Worm (Caenorhabditis elegans): ENCODE results near the gene rev-1.

The rev-1 gene

ce11 chrII:7870632-7871031 is 29.8 kb upstream of the rev-1 start (continued):
- TF ChIP-seq ceh-100 (GFP tag; IDR thresholded peaks at IDR 0.05) (peak; percentile 49; the same call in 1 of the 2 replicates), nhr-80 (tag; optimal IDR thresholded peaks at IDR 0.05) (no peak), F57A8.1 (GFP tag; optimal IDR thresholded peaks at IDR 0.05) (no peak), K12H6.12 (tag; optimal IDR thresholded peaks at IDR 0.05) (peak; percentile 31), unc-62 (GFP tag; optimal IDR thresholded peaks at IDR 0.05) (no peak), madf-6 (GFP tag; IDR thresholded peaks at IDR 0.05) (peak; percentile 64), F37B4.10 (GFP tag; IDR thresholded peaks at IDR 0.05) (no peak), let-607 (tag; optimal IDR thresholded peaks at IDR 0.05) (no peak), ceh-79 (tag; optimal IDR thresholded peaks at IDR 0.05) (no peak), ceh-91 (GFP tag; IDR thresholded peaks at IDR 0.05) (no peak), lin-40 (tag; optimal IDR thresholded peaks at IDR 0.05) (no peak), tbx-9 (tag; optimal IDR thresholded peaks at IDR 0.05; ENCODE audit: borderline replicate concordance) (no peak), sea-2 (GFP tag; IDR thresholded peaks at IDR 0.05) (no peak), ekl-4 (GFP tag; IDR thresholded peaks at IDR 0.05) (peak; percentile 54; the same call in 1 of the 2 replicates), nfya-1 (tag; optimal IDR thresholded peaks at IDR 0.05; ENCODE audit: borderline replicate concordance, insufficient read depth) (no peak), attf-3 (GFP tag; conservative IDR thresholded peaks at IDR 0.05) (peak; percentile 73), lir-1 (GFP tag; conservative IDR thresholded peaks at IDR 0.05) (no peak), nfya-2 (GFP tag; IDR thresholded peaks at IDR 0.05) (no peak), hrde-1 (tag; optimal IDR thresholded peaks at IDR 0.05; ENCODE audit: borderline replicate concordance) (peak; percentile 12), aptf-3 (GFP tag; IDR thresholded peaks at IDR 0.05) (no peak), B0019.2 (GFP tag; conservative IDR thresholded peaks at IDR 0.05) (no peak), B0261.1 (tag; optimal IDR thresholded peaks at IDR 0.05) (no peak), egl-18 (GFP tag; IDR thresholded peaks at IDR 0.05) (no peak), tlf-1 (GFP tag; optimal IDR thresholded peaks at IDR 0.05) (peak; percentile 32), nhr-179 (tag; optimal IDR thresholded peaks at IDR 0.05) (no peak), hmg-1.2 (GFP tag; IDR thresholded peaks at IDR 0.05) (peak; percentile 42; the same call in 1 of the 2 replicates), D2030.7 (GFP tag; IDR thresholded peaks at IDR 0.05) (peak; percentile 33; the same call in 1 of the 2 replicates), dox-1 (GFP tag; IDR thresholded peaks at IDR 0.05) (0 out of 2 replicates have a peak, but pooled peaks have one; percentile 7), Y79H2A.3 (GFP tag; conservative IDR thresholded peaks at IDR 0.05) (no peak), F57C9.4 (tag; optimal IDR thresholded peaks at IDR 0.05) (no peak), ets-4 (GFP tag; optimal IDR thresholded peaks at IDR 0.05) (no peak), lin-54 (GFP tag; optimal IDR thresholded peaks at IDR 0.05) (peak; percentile 51), ztf-26 (tag; optimal IDR thresholded peaks at IDR 0.05) (no peak), snpc-4 (GFP tag; optimal IDR thresholded peaks at IDR 0.05) (no peak), snpc-4 (tag; optimal IDR thresholded peaks at IDR 0.05) (peak in 1 of 4 experiments; percentile 39), T26A5.8 (tag; optimal IDR thresholded peaks at IDR 0.05) (no peak), zfh-2 (GFP tag; conservative IDR thresholded peaks at IDR 0.05) (no peak), F52B5.7 (tag; optimal IDR thresholded peaks at IDR 0.05) (no peak), ceh-27 (GFP tag; optimal IDR thresholded peaks at IDR 0.05) (no peak), bed-1 (GFP tag; IDR thresholded peaks at IDR 0.05) (no peak), ccch-3 (GFP tag; optimal IDR thresholded peaks at IDR 0.05) (no peak), lsy-27 (tag; optimal IDR thresholded peaks at IDR 0.05; ENCODE audit: borderline replicate concordance, insufficient read depth) (no peak), xnd-1 (tag; optimal IDR thresholded peaks at IDR 0.05) (peak; percentile 33), Y56A3A.18 (GFP tag; IDR thresholded peaks at IDR 0.05) (0 out of 2 replicates have a peak, but pooled peaks have one; percentile 37), atf-7 (tag; optimal IDR thresholded peaks at IDR 0.05) (no peak), lin-26 (GFP tag; IDR thresholded peaks at IDR 0.05) (peak; percentile 28; the same call in 1 of the 2 replicates), Y53F4B.3 (GFP tag; IDR thresholded peaks at IDR 0.05) (no peak), mcd-1 (GFP tag; IDR thresholded peaks at IDR 0.05) (0 out of 2 replicates have a peak, but pooled peaks have one; percentile 24), madf-8 (GFP tag; conservative IDR thresholded peaks at IDR 0.05) (no peak)
